Fruit fly (Drosophila melanogaster): ENCODE measurements around the gene twit.
A peak's percentile ranks its signal among the peaks of the same experiment; 100 is the strongest.

twit gene

dm6 chr2L:20828701-20829100, 23.7 kb upstream of the twit start:
- no peak for TF ChIP-seq jim (GFP tag; optimal IDR thresholded peaks at IDR 0.05)
- no peak for TF ChIP-seq lola (GFP tag; optimal IDR thresholded peaks at IDR 0.05)
- TF ChIP-seq Hr78 (GFP tag; optimal IDR thresholded peaks at IDR 0.05), result no peak
- no peak for TF ChIP-seq Abd-B (GFP tag; optimal IDR thresholded peaks at IDR 0.05)
- no peak for TF ChIP-seq dsf (GFP tag; optimal IDR thresholded peaks at IDR 0.05; ENCODE audit: borderline replicate concordance)
- TF ChIP-seq usp (GFP tag; optimal IDR thresholded peaks at IDR 0.05), result no peak
- no peak for TF ChIP-seq Hr83 (GFP tag; optimal IDR thresholded peaks at IDR 0.05; ENCODE audit: poor library complexity, severe bottlenecking)
- no peak for TF ChIP-seq psq (GFP tag; optimal IDR thresholded peaks at IDR 0.05)
- no peak for TF ChIP-seq sage (GFP tag; optimal IDR thresholded peaks at IDR 0.05)
- no peak for TF ChIP-seq brk (GFP tag; optimal IDR thresholded peaks at IDR 0.05)
- no peak for TF ChIP-seq Jra (GFP tag; optimal IDR thresholded peaks at IDR 0.05)
- no peak for TF ChIP-seq Mio (GFP tag; optimal IDR thresholded peaks at IDR 0.05)

- TF ChIP-seq Dif (GFP tag; optimal IDR thresholded peaks at IDR 0.05; ENCODE audit: partially characterized antibody), result peak; percentile 1
- TF ChIP-seq foxo (GFP tag; optimal IDR thresholded peaks at IDR 0.05), result no peak
- no peak for TF ChIP-seq Myc (optimal IDR thresholded peaks at IDR 0.05)
- no peak for TF ChIP-seq Rel (GFP tag; optimal IDR thresholded peaks at IDR 0.05)
- TF ChIP-seq Rel (tag; optimal IDR thresholded peaks at IDR 0.05), result no peak
- no peak for TF ChIP-seq Dfd (GFP tag; optimal IDR thresholded peaks at IDR 0.05)
Observed at dm6 chr2L:20829309-20829708, 23.1 kb upstream of the twit start, which contains the start of gene CG31673. TSS of gene CG31673 (plus strand) at chr2L:20829609.

DNA sequence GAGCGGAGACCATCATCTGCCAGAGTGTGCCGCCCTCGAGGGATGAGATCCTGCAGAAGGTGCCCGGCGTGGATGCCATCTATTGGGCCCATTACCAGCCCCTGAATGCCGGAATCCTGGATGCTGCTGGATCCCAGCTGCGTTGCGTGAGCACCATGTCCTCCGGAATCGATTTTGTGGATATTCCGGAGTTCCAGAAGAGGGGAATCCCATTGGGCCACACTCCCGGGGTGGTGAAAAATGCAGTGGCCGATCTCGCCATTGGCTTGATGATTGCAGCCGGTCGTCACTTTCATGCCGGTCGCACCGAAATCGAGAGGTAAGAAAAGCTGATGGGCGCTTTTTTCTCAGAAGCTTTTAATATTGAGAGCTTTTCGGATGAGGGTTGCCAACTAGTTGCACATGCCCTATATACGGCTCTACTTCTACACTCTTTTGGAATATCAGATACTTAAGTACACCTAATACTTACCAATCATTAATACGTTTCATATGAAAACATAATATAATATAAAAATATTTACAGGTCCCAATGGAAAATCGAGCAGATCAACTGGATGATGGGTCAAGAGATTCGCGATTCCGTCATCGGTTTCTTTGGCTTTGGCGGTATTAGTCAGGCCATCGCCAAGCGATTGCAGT, 22.5 kb upstream of the twit start:
- TF ChIP-seq Abd-B (GFP tag; optimal IDR thresholded peaks at IDR 0.05) (no peak), Vsx2 (GFP tag; optimal IDR thresholded peaks at IDR 0.05; ENCODE audit: partially characterized antibody) (no peak), Jra (GFP tag; optimal IDR thresholded peaks at IDR 0.05) (no peak), Myc (optimal IDR thresholded peaks at IDR 0.05) (no peak), Mio (GFP tag; optimal IDR thresholded peaks at IDR 0.05) (no peak), h (GFP tag; optimal IDR thresholded peaks at IDR 0.05) (peak; percentile 70), dl (GFP tag; optimal IDR thresholded peaks at IDR 0.05; ENCODE audit: insufficient read depth in 1 of 2, partially characterized antibody in 2 of 2) (no peak), jim (GFP tag; optimal IDR thresholded peaks at IDR 0.05) (no peak), CG32264 (GFP tag; optimal IDR thresholded peaks at IDR 0.05) (no peak), lola (GFP tag; optimal IDR thresholded peaks at IDR 0.05) (no peak), woc (GFP tag; optimal IDR thresholded peaks at IDR 0.05) (no peak), ey (GFP tag; optimal IDR thresholded peaks at IDR 0.05) (peak; percentile 0), dsf (GFP tag; optimal IDR thresholded peaks at IDR 0.05; ENCODE audit: borderline replicate concordance) (no peak), rgr (GFP tag; optimal IDR thresholded peaks at IDR 0.05) (peak; percentile 25), dmrt93B (GFP tag; optimal IDR thresholded peaks at IDR 0.05) (no peak), Rel (GFP tag; optimal IDR thresholded peaks at IDR 0.05) (no peak), Rel (tag; optimal IDR thresholded peaks at IDR 0.05) (peak; percentile 94), Dif (GFP tag; optimal IDR thresholded peaks at IDR 0.05; ENCODE audit: partially characterized antibody) (peak; percentile 0), CrebA (GFP tag; optimal IDR thresholded peaks at IDR 0.05; ENCODE audit: borderline replicate concordance) (no peak), pan (optimal IDR thresholded peaks at IDR 0.05) (no peak), Hr83 (GFP tag; optimal IDR thresholded peaks at IDR 0.05; ENCODE audit: poor library complexity, severe bottlenecking) (peak; percentile 38), psq (GFP tag; optimal IDR thresholded peaks at IDR 0.05) (no peak), sage (GFP tag; optimal IDR thresholded peaks at IDR 0.05) (peak; percentile 56), Dfd (GFP tag; optimal IDR thresholded peaks at IDR 0.05) (no peak), OdsH (GFP tag; optimal IDR thresholded peaks at IDR 0.05) (peak; percentile 52), N (GFP tag; optimal IDR thresholded peaks at IDR 0.05) (no peak), CG9705 (GFP tag; optimal IDR thresholded peaks at IDR 0.05) (no peak), br (GFP tag; optimal IDR thresholded peaks at IDR 0.05) (peak; percentile 35), fru (GFP tag; optimal IDR thresholded peaks at IDR 0.05) (peak; percentile 27), tai (GFP tag; optimal IDR thresholded peaks at IDR 0.05) (no peak), usp (GFP tag; optimal IDR thresholded peaks at IDR 0.05) (no peak), Sp1 (GFP tag; optimal IDR thresholded peaks at IDR 0.05) (no peak), brk (GFP tag; optimal IDR thresholded peaks at IDR 0.05) (peak; percentile 55), GATAd (GFP tag; optimal IDR thresholded peaks at IDR 0.05) (no peak), sv (GFP tag; optimal IDR thresholded peaks at IDR 0.05) (no peak), Hnf4 (GFP tag; optimal IDR thresholded peaks at IDR 0.05) (peak; percentile 22), foxo (GFP tag; optimal IDR thresholded peaks at IDR 0.05) (peak in 1 of 2 experiments; percentile 49), Hr78 (GFP tag; optimal IDR thresholded peaks at IDR 0.05) (no peak), HLH106 (tag; optimal IDR thresholded peaks at IDR 0.05) (peak; percentile 39)
